Worm (Caenorhabditis elegans): ENCODE measurements around the gene F57G9.7.

ce11 chrII:12425644-12426222 is 28.2 kb upstream of the F57G9.7 start, which contains the start of gene daf-22:
- TF ChIP-seq ztf-29 (GFP tag; IDR thresholded peaks at IDR 0.05) = no peak
- no peak for TF ChIP-seq ztf-23 (GFP tag; IDR thresholded peaks at IDR 0.05)
- TF ChIP-seq ref-1 (GFP tag; conservative IDR thresholded peaks at IDR 0.05) = no peak

Data from whole organism, midembryonic.